Fruit fly (Drosophila melanogaster) whole organism, adult: ENCODE results near the gene Edc3.

Experiments used
- CG1620 ChIP-seq: fragments of 200-800 bp; sonication (Bioruptor generic); optimal IDR thresholded peaks from 2 replicates; lab custom pipeline; 2016; ENCODE audit warnings: missing biosample characterization, missing genetic modification characterization
- Clk ChIP-seq: fragments of 200-800 bp; sonication (Bioruptor generic); optimal IDR thresholded peaks from 2 replicates; lab custom pipeline; 2017; ENCODE audit warnings: missing biosample characterization, missing genetic modification characterization

DNA sequence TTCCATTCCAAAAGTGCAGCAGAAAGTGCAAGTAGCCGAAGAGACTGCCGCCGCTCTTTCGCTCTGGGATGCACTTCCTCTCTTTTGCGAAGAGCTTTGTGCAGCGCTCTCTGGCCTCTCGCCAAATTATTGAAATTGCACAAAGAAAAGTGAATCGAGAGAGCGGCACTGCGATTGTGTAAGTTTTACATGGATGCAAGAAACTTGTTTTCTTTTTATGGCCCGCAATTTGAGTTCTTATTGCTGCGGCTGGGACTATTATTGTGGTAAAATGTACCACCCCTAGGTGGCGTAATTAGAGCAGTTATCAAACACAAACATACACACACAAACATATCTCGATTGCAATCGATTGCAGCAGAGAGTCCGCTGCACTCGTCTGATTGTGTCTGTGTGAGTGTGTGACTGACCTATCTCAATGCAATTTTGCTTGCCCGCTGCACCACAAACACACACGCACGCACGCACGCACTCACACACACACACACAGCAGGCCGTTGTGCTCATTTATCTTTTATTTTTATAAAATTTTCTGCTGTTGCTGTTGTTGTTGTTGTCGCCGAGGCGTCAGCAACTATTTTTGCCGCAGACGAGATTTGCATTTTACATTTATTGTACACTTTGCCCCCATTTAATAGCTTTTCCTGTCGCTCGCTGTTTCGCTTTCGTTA lies 29.2 kb downstream of the Edc3 start:
- no peak for TF ChIP-seq CG1620 (GFP tag; lab: Kevin White, UChicago)
- TF ChIP-seq Clk = no peak
